Worm (Caenorhabditis elegans) whole organism, L4 larva: ENCODE data around the gene srxa-16.

Experiments used
- F26F4.8 ChIP-seq: fragments of 200-800 bp; sonication (Bioruptor generic); conservative IDR thresholded peaks from 2 replicates; pipeline ENCODE4 v1.3.6; 2022; ENCODE audit warnings: missing genetic modification characterization, missing compliant biosample characterization
- F49E8.2 ChIP-seq: sonication (generic microtip); optimal IDR thresholded peaks from 2 replicates; lab custom pipeline; 2016; ENCODE audit warnings: missing compliant biosample characterization, mild to moderate bottlenecking, missing genetic modification characterization, borderline replicate concordance
- T26A8.4 ChIP-seq: fragments of 200-800 bp; sonication (Bioruptor generic); IDR thresholded peaks from 2 replicates; pipeline ENCODE4 v1.3.6; 2022; ENCODE audit warnings: missing genetic modification characterization, missing compliant biosample characterization
- ZK337.2 ChIP-seq: fragments of 200-800 bp; sonication (Bioruptor generic); IDR thresholded peaks from 2 replicates; pipeline ENCODE4 v1.3.6; 2022; ENCODE audit warnings: missing genetic modification reagents, missing genetic modification characterization, missing compliant biosample characterization
- ZK546.5 ChIP-seq, 2 experiments: sonication (generic microtip); optimal IDR thresholded peaks; 2 replicates each; lab custom pipeline; 2017; ENCODE audit warnings: missing biosample characterization in 2 of 2, missing genetic modification characterization in 2 of 2
- aha-1 ChIP-seq: fragments of 150-350 bp; peaks from one replicate; lab custom pipeline; 2014; ENCODE audit warnings: missing biosample characterization, missing genetic modification characterization
- arid-1 ChIP-seq: fragments of 200-800 bp; sonication (Bioruptor generic); conservative IDR thresholded peaks from 2 replicates; pipeline ENCODE4 v1.3.6; 2022; ENCODE audit warnings: missing genetic modification reagents, missing genetic modification characterization, missing compliant biosample characterization
- ceh-28 ChIP-seq: fragments of 150-350 bp; optimal IDR thresholded peaks from 2 replicates; lab custom pipeline; 2014; ENCODE audit warnings: missing biosample characterization, missing genetic modification reagents, missing genetic modification characterization
- ceh-32 ChIP-seq: sonication (generic microtip); optimal IDR thresholded peaks from 2 replicates; lab custom pipeline; 2016; ENCODE audit warnings: mild to moderate bottlenecking, missing genetic modification characterization, missing compliant biosample characterization; ENCODE audit not compliant: poor library complexity
- ceh-62 ChIP-seq: sonication (generic microtip); optimal IDR thresholded peaks from 2 replicates; lab custom pipeline; 2017; ENCODE audit warnings: missing biosample characterization, missing genetic modification characterization
- ceh-82 ChIP-seq: sonication (generic microtip); optimal IDR thresholded peaks from 2 replicates; lab custom pipeline; 2017; ENCODE audit warnings: missing biosample characterization, missing genetic modification characterization
- cey-2 ChIP-seq: sonication (generic microtip); optimal IDR thresholded peaks from 3 replicates; lab custom pipeline; 2017; ENCODE audit warnings: missing genetic modification characterization, mild to moderate bottlenecking, missing compliant biosample characterization, antibody characterized with exemption, borderline replicate concordance; ENCODE audit not compliant: insufficient read depth
- daf-12 ChIP-seq: fragments of 150-350 bp; optimal IDR thresholded peaks from 2 replicates; lab custom pipeline; 2014; ENCODE audit warnings: missing biosample characterization, missing genetic modification reagents, missing genetic modification characterization
- daf-16 ChIP-seq, 3 experiments: sonication (generic microtip); optimal IDR thresholded peaks; 2 replicates each; lab custom pipeline; 2016 to 2017; ENCODE audit warnings: missing genetic modification characterization in 3 of 3, missing genetic modification reagents in 3 of 3, mild to moderate bottlenecking in 2 of 3, missing compliant biosample characterization in 2 of 3, missing biosample characterization in 1 of 3, moderate library complexity in 1 of 3
- daf-19 ChIP-seq: fragments of 200-800 bp; sonication (Bioruptor generic); conservative IDR thresholded peaks from 2 replicates; pipeline ENCODE4 v1.3.6; 2022; ENCODE audit warnings: missing genetic modification characterization, missing compliant biosample characterization
- dmd-6 ChIP-seq: fragments of 200-800 bp; sonication (Bioruptor generic); IDR thresholded peaks from 2 replicates; pipeline ENCODE4 v1.3.6; 2022; ENCODE audit warnings: missing genetic modification reagents, missing genetic modification characterization, missing compliant biosample characterization
- dmd-9 ChIP-seq: fragments of 200-800 bp; sonication (Bioruptor generic); IDR thresholded peaks from 2 replicates; pipeline ENCODE4 v1.3.6; 2022; ENCODE audit warnings: missing genetic modification reagents, missing genetic modification characterization, missing compliant biosample characterization
- dpl-1 ChIP-seq: fragments of 150-350 bp; optimal IDR thresholded peaks from 2 replicates; lab custom pipeline; 2014; ENCODE audit warnings: missing biosample characterization, missing genetic modification reagents, missing genetic modification characterization
- hif-1 ChIP-seq, 2 experiments: sonication (generic microtip); optimal IDR thresholded peaks; 2 replicates each; lab custom pipeline; 2016 to 2017; ENCODE audit warnings: missing compliant biosample characterization in 2 of 2, missing genetic modification characterization in 2 of 2, missing genetic modification reagents in 2 of 2, missing genotype in 2 of 2, mild to moderate bottlenecking in 1 of 2
- hlh-11 ChIP-seq: fragments of 200-800 bp; sonication (Bioruptor generic); optimal IDR thresholded peaks from 2 replicates; lab custom pipeline; 2018; ENCODE audit warnings: mild to moderate bottlenecking, missing genetic modification characterization, missing compliant biosample characterization
- hmg-1.1 ChIP-seq: fragments of 200-800 bp; sonication (Bioruptor generic); IDR thresholded peaks from 2 replicates; pipeline ENCODE4 v1.3.6; 2022; ENCODE audit warnings: missing genetic modification reagents, missing genetic modification characterization, missing compliant biosample characterization
- jun-1 ChIP-seq: fragments of 150-350 bp; optimal IDR thresholded peaks from 2 replicates; lab custom pipeline; 2014; ENCODE audit warnings: missing biosample characterization, missing genetic modification reagents, missing genetic modification characterization
- lin-15B ChIP-seq: fragments of 150-350 bp; sonication (generic microtip); optimal IDR thresholded peaks from 3 replicates; lab custom pipeline; 2014; ENCODE audit warnings: missing biosample characterization, missing genetic modification characterization
- lin-29 ChIP-seq: fragments of 200-800 bp; sonication (Bioruptor generic); IDR thresholded peaks from 2 replicates; pipeline ENCODE4 v1.3.6; 2022; ENCODE audit warnings: missing genetic modification reagents, missing genetic modification characterization, missing compliant biosample characterization
- lsy-2 ChIP-seq, 2 experiments: fragments of 150-350 bp in 1 of 2; sonication (generic microtip) in 1 of 2; optimal IDR thresholded peaks; 2 replicates each; lab custom pipeline; 2014 to 2017; ENCODE audit warnings: missing biosample characterization in 2 of 2, missing genetic modification characterization in 2 of 2
- mdt-29 ChIP-seq: fragments of 200-800 bp; sonication (Bioruptor generic); IDR thresholded peaks from 2 replicates; pipeline ENCODE4 v1.3.6; 2022; ENCODE audit warnings: missing genetic modification reagents, missing genetic modification characterization, missing compliant biosample characterization
- nhr-11 ChIP-seq: fragments of 150-350 bp; optimal IDR thresholded peaks from 2 replicates; lab custom pipeline; 2014; ENCODE audit warnings: missing biosample characterization, missing genetic modification characterization
- nhr-111 ChIP-seq: fragments of 200-800 bp; sonication (Bioruptor generic); optimal IDR thresholded peaks from 2 replicates; lab custom pipeline; 2018; ENCODE audit warnings: mild to moderate bottlenecking, missing genetic modification characterization, missing compliant biosample characterization
- nhr-28 ChIP-seq: fragments of 150-350 bp; optimal IDR thresholded peaks from 2 replicates; lab custom pipeline; 2014; ENCODE audit warnings: missing biosample characterization, missing genetic modification characterization
- nhr-41 ChIP-seq: fragments of 200-800 bp; sonication (Bioruptor generic); IDR thresholded peaks from 2 replicates; pipeline ENCODE4 v1.3.6; 2022; ENCODE audit warnings: missing genetic modification reagents, missing genetic modification characterization, missing compliant biosample characterization
- nhr-77 ChIP-seq: fragments of 150-350 bp; optimal IDR thresholded peaks from 2 replicates; lab custom pipeline; 2014; ENCODE audit warnings: missing biosample characterization, missing genetic modification characterization
- pha-4 ChIP-seq, 2 experiments: fragments of 150-350 bp in 1 of 2; fragments of 200-800 bp in 1 of 2; sonication (Bioruptor generic) in 1 of 2; IDR thresholded peaks in 1 of 2; optimal IDR thresholded peaks in 1 of 2; 2 replicates each; pipeline versions ENCODE4 v1.3.6 to Lab custom; 2014 to 2022; ENCODE audit warnings: missing genetic modification characterization in 2 of 2, missing genetic modification reagents in 2 of 2, missing biosample characterization in 1 of 2, missing compliant biosample characterization in 1 of 2
- pqm-1 ChIP-seq: sonication (generic microtip); optimal IDR thresholded peaks from 2 replicates; lab custom pipeline; 2017; ENCODE audit warnings: missing biosample characterization, missing genetic modification characterization
- set-16 ChIP-seq: fragments of 200-800 bp; sonication (Bioruptor generic); IDR thresholded peaks from 2 replicates; pipeline ENCODE4 v1.3.6; 2022; ENCODE audit warnings: missing genetic modification reagents, missing genetic modification characterization, missing compliant biosample characterization
- snpc-4 ChIP-seq: fragments of 150-350 bp; optimal IDR thresholded peaks from 2 replicates; lab custom pipeline; 2014; ENCODE audit warnings: missing biosample characterization, missing genetic modification characterization
- spr-3 ChIP-seq: fragments of 200-800 bp; sonication (Bioruptor generic); optimal IDR thresholded peaks from 2 replicates; lab custom pipeline; 2018; ENCODE audit warnings: mild to moderate bottlenecking, missing genetic modification characterization, missing compliant biosample characterization
- tra-1 ChIP-seq: fragments of 200-800 bp; sonication (Bioruptor generic); IDR thresholded peaks from 2 replicates; pipeline ENCODE4 v1.3.6; 2022; ENCODE audit warnings: missing genetic modification reagents, missing genetic modification characterization, missing compliant biosample characterization
- unc-130 ChIP-seq: sonication (generic microtip); optimal IDR thresholded peaks from 2 replicates; lab custom pipeline; 2016; ENCODE audit warnings: missing genetic modification reagents, missing genetic modification characterization, missing compliant biosample characterization
- unc-62 ChIP-seq, 3 experiments: fragments of 150-350 bp in 1 of 3; sonication (generic microtip); optimal IDR thresholded peaks in 2 of 3; peaks in 1 of 3; 1 replicate in 1 of 3; 2 replicates in 2 of 3; lab custom pipeline; 2014 to 2017; ENCODE audit warnings: missing biosample characterization in 3 of 3, missing genetic modification characterization in 3 of 3, missing genetic modification reagents in 3 of 3, missing genotype in 1 of 3
- zip-11 ChIP-seq: fragments of 200-800 bp; sonication (Bioruptor generic); IDR thresholded peaks from 2 replicates; pipeline ENCODE4 v1.3.6; 2022; ENCODE audit warnings: missing genetic modification characterization, missing compliant biosample characterization
- zip-2 ChIP-seq: fragments of 150-350 bp; optimal IDR thresholded peaks from 2 replicates; lab custom pipeline; 2014; ENCODE audit warnings: missing biosample characterization, missing genetic modification characterization
- ztf-7 ChIP-seq: fragments of 150-350 bp; optimal IDR thresholded peaks from 2 replicates; lab custom pipeline; 2014; ENCODE audit warnings: missing biosample characterization, missing genetic modification characterization

Gene srxa-16

DNA sequence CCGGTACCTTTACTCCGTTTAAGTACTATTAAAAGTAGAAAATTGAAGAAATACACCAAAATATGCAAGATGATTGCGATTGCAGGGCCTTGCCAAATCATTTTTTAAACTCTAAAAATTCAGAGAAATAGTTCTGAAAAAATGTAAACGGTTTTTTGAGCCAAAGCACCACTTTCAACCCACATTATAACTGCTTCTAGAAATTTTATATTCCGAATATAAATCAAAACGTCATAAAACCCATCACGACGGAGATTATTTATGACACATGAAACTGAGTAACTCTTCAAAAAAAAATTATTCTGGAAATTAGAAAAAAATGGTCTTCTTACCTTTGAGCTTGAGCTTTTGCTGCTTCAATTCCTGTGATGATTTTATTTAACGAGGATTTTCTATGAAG, at the start of gene srxa-16:
srxa-16 (minus strand) TSS at position 101 of the 400 bp plus-strand sequence.
- TF ChIP-seq zip-11 (GFP tag; lab: Robert Waterston, UW) (no peak), cey-2 (no peak), ceh-28 (no peak), ceh-32 (tag; lab: Kevin White, UChicago) (no peak), hlh-11 (no peak), nhr-11 (tag; lab: Kevin White, UChicago) (no peak), ceh-82 (no peak), F49E8.2 (tag; lab: Kevin White, UChicago) (no peak), ZK546.5 (tag; optimal IDR thresholded peaks at IDR 0.05; lab: Kevin White, UChicago) (no peak), lsy-2 (tag; optimal IDR thresholded peaks at IDR 0.05; lab: Kevin White, UChicago) (no peak), set-16 (GFP tag; lab: Robert Waterston, UW) (no peak)

DNA sequence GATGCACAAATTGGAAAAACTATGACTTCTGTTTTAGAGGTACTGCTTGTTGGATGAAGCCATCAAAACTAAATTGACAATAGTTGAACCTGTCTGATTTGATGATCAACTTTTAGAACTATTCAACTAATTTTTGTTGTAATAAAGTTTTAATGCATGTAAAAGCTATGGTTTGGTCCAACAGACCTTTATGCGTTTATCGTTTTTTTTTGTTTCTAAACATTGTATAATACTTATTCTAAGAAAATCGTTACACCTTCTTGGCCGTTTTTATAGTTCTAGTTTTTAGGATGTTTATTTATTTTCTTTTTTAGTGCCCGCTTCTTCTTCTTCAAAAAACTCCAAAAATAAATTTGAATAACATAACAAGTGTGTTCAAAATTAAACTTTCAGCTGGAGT, 49.6 kb upstream of the srxa-16 start, which contains the start of gene F10A3.12:
F10A3.12 (plus strand) TSS at position 301 of the 400 bp plus-strand sequence.
- no peak for TF ChIP-seq jun-1 (tag; lab: Kevin White, UChicago)
- no peak for TF ChIP-seq arid-1
- TF ChIP-seq daf-12: no peak
- TF ChIP-seq dmd-6 (GFP tag; lab: Robert Waterston, UW): no peak

DNA sequence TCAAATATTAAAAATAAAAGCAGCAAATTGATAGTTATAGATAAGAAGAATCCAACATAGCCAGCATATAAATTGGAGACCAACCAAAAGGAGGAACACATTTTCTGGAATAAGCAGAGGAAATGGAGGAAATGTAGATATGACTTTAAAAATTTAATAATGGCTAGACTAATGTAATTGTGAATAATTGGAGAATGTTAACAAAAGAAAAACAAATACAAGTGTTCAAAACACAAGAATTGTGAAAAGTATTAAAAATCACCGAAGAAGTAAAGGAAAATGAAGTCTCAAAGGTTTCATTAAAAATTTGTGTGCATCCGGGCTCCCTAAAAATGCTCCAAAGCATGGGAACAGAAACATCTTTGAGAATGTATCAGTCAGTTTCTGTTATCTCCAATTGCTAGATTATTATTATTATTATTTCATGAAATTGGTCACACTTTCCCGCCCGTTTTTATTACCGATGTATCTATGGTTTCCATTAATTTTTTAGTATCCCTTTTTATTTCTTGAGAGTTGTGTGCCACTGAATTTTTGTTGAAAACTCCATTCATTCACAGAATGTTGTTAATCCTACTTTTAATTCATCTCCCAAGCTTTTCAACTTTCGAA, 48.1 kb upstream of the srxa-16 start, which contains the start of the genes str-109 and F10A3.11:
str-109 (minus strand) TSS at position 101 of the 612 bp plus-strand sequence.
F10A3.11 (plus strand) TSS at position 562 of the 612 bp plus-strand sequence.
- TF ChIP-seq ZK337.2 (GFP tag; lab: Robert Waterston, UW): no peak
- TF ChIP-seq daf-19 (GFP tag; lab: Robert Waterston, UW): no peak
- TF ChIP-seq nhr-41: no peak
- no peak for TF ChIP-seq snpc-4
- TF ChIP-seq F26F4.8 (GFP tag; lab: Robert Waterston, UW): no peak
- no peak for TF ChIP-seq nhr-111
- TF ChIP-seq hmg-1.1 (GFP tag; lab: Robert Waterston, UW): no peak
- no peak for TF ChIP-seq dpl-1 (GFP tag; lab: Kevin White, UChicago)
- TF ChIP-seq spr-3 (GFP tag; lab: Kevin White, UChicago): no peak
- no peak for TF ChIP-seq lin-29
- TF ChIP-seq hif-1 (tag; optimal IDR thresholded peaks at IDR 0.05; lab: Kevin White, UChicago): no peak
- no peak for TF ChIP-seq T26A8.4 (GFP tag; lab: Robert Waterston, UW)
- TF ChIP-seq unc-130 (GFP tag; lab: Kevin White, UChicago): no peak
- no peak for TF ChIP-seq tra-1 (GFP tag; lab: Robert Waterston, UW)
- no peak for TF ChIP-seq daf-12
- no peak for TF ChIP-seq dmd-9 (GFP tag; lab: Robert Waterston, UW)
- TF ChIP-seq mdt-29 (GFP tag; lab: Robert Waterston, UW): no peak

DNA sequence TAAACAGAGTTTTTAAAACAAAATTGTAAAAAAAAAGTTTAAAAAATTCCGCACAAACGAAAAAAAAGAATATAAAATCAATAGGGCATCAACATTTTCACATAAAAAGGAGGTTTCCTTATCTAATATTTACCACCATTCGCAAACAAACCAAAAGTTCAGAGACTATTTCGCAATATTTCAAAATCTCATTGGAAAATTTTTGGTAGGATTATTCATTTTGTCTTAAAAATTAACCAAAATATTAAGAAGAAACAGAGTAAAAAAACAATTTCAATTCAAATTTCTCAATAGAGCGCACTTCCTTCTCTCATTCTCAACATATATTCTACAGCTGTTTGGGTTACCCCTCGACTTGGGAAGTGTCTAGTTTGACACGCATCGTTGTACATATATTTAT, 46.0 kb upstream of the srxa-16 start:
- no peak for TF ChIP-seq ceh-82
- peak; percentile 47 for TF ChIP-seq nhr-77 (tag; lab: Kevin White, UChicago)
- peak; percentile 37 for TF ChIP-seq nhr-28 (tag; lab: Kevin White, UChicago)
- TF ChIP-seq pqm-1 (tag; lab: Kevin White, UChicago): peak; percentile 22
- peak; percentile 30 for TF ChIP-seq ztf-7 (tag; lab: Kevin White, UChicago)
- no peak for TF ChIP-seq unc-62 (GFP tag; optimal IDR thresholded peaks at IDR 0.05 in 1 of 2; lab: Kevin White, UChicago)
- no peak for TF ChIP-seq unc-62 (tag; optimal IDR thresholded peaks at IDR 0.05; lab: Kevin White, UChicago)
- TF ChIP-seq lin-15B (tag; lab: Kevin White, UChicago): no peak
- peak; percentile 90 for TF ChIP-seq zip-2
- no peak for TF ChIP-seq pha-4 (GFP tag; IDR thresholded peaks at IDR 0.05; lab: Robert Waterston, UW)
- TF ChIP-seq pha-4 (tag; optimal IDR thresholded peaks at IDR 0.05; lab: Kevin White, UChicago): peak; percentile 19
- no peak for TF ChIP-seq nhr-11 (tag; lab: Kevin White, UChicago)
- TF ChIP-seq ceh-62 (tag; lab: Kevin White, UChicago): no peak
- no peak for TF ChIP-seq daf-16 (GFP tag; optimal IDR thresholded peaks at IDR 0.05; lab: Kevin White, UChicago)
- TF ChIP-seq daf-16 (tag; optimal IDR thresholded peaks at IDR 0.05; lab: Kevin White, UChicago): peak; percentile 73
- peak; percentile 46 for TF ChIP-seq aha-1 (tag; lab: Kevin White, UChicago)
